Worm (Caenorhabditis elegans) whole organism, early embryonic: ENCODE results near the gene mksr-2.

Experiments
- B0310.2 ChIP-seq: sonication (generic microtip); optimal IDR thresholded peaks from 2 replicates; lab custom pipeline; 2016; ENCODE audit warnings: mild to moderate bottlenecking, missing genetic modification characterization, missing compliant biosample characterization
- ama-1 ChIP-seq: fragments of 150-350 bp; optimal IDR thresholded peaks from 2 replicates; lab custom pipeline; 2014
- ceh-36 ChIP-seq: sonication (generic microtip); optimal IDR thresholded peaks from 2 replicates; lab custom pipeline; 2016; ENCODE audit warnings: missing genetic modification characterization, inconsistent platforms, missing compliant biosample characterization
- ets-7 ChIP-seq: sonication (generic microtip); optimal IDR thresholded peaks from 2 replicates; lab custom pipeline; 2016; ENCODE audit warnings: missing genotype, missing genetic modification characterization, missing compliant biosample characterization
- flt-1 ChIP-seq: fragments of 200-800 bp; sonication (Bioruptor generic); IDR thresholded peaks from 2 replicates; pipeline ENCODE4 v1.3.6; 2022; ENCODE audit warnings: missing genetic modification characterization, missing compliant biosample characterization
- hmbx-1 ChIP-seq: sonication (generic microtip); optimal IDR thresholded peaks from 2 replicates; lab custom pipeline; 2016; ENCODE audit warnings: mild to moderate bottlenecking, missing genetic modification characterization, missing compliant biosample characterization
- hnd-1 ChIP-seq: sonication (generic microtip); optimal IDR thresholded peaks from 2 replicates; lab custom pipeline; 2016; ENCODE audit warnings: missing genetic modification characterization, missing compliant biosample characterization
- pes-1 ChIP-seq: fragments of 200-800 bp; sonication (Bioruptor generic); IDR thresholded peaks from 2 replicates; pipeline ENCODE4 v1.3.6; 2022; ENCODE audit warnings: missing genetic modification reagents, missing genetic modification characterization, missing compliant biosample characterization
- scrt-1 ChIP-seq: fragments of 200-800 bp; sonication (Bioruptor generic); IDR thresholded peaks from 2 replicates; pipeline ENCODE4 v1.3.6; 2022; ENCODE audit warnings: missing genetic modification characterization, missing compliant biosample characterization
- tbx-11 ChIP-seq: fragments of 200-800 bp; sonication (Bioruptor generic); IDR thresholded peaks from 2 replicates; pipeline ENCODE4 v1.3.6; 2022; ENCODE audit warnings: missing genetic modification characterization, missing compliant biosample characterization

ce11 chrIV:2316273-2316672 lies 9.9 kb upstream of the mksr-2 start, which contains the start of gene Y38F2AL.12:
- no peak for TF ChIP-seq scrt-1
- no peak for TF ChIP-seq hnd-1 (tag; lab: Kevin White, UChicago)
- no peak for TF ChIP-seq hmbx-1 (tag; lab: Kevin White, UChicago)
- TF ChIP-seq ama-1 (lab: Kevin White, UChicago), result no peak
- no peak for TF ChIP-seq pes-1
- no peak for TF ChIP-seq B0310.2 (tag; lab: Kevin White, UChicago)
- TF ChIP-seq ceh-36 (tag; lab: Kevin White, UChicago), result no peak
- TF ChIP-seq tbx-11, result no peak
- TF ChIP-seq ets-7, result no peak
- TF ChIP-seq flt-1 (GFP tag; lab: Robert Waterston, UW), result no peak
